Fruit fly (Drosophila melanogaster): ENCODE results near the gene CG45263.
A peak's percentile ranks its signal among the peaks of the same experiment; 100 is the strongest.

CG45263 gene

DNA sequence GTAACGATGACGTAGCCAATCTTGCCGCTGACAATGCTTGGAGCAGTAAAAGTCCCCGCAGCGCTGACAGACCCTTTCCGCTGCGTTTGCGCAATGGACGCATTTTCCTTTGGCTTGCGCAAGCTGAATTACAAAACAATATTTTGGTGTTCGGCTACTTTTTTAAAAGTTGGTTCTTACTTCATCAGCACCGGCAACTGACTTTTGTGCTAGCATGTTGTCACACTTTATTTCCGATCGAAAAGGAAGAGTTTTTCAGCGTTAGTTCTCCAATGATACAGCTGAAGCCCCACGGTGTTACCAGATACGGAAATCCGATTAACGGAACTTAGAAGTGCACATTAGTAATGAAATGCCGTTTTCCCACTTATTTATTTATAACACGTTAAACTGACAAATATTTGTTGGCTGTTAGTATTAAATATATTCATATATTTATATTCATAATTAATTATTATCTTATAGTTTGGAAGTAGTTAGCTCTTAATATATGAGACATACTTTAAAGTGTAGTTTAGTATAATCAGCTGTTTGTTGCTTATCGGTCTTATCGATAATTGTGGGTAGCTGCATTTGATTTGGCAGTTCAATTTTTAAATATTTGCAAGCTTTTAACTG is 115.0 kb downstream of the CG45263 start, which contains the start of the genes Veneno and CG7963 (continued):
- peak; percentile 67 for TF ChIP-seq CG17829 (tag; optimal IDR thresholded peaks at IDR 0.05)
- TF ChIP-seq CG1602 (GFP tag; optimal IDR thresholded peaks at IDR 0.05), result peak; percentile 20
- peak; percentile 78 for TF ChIP-seq CG14710 (tag; optimal IDR thresholded peaks at IDR 0.05)
- TF ChIP-seq CG34224 (GFP tag; IDR thresholded peaks at IDR 0.05; ENCODE audit: partially characterized antibody), result no peak; the same call in 2 of the 3 replicates
- TF ChIP-seq tgo (GFP tag; IDR thresholded peaks at IDR 0.05), result no peak
- no peak for TF ChIP-seq BtbVII (GFP tag; optimal IDR thresholded peaks at IDR 0.05)
- TF ChIP-seq Neu2 (GFP tag; optimal IDR thresholded peaks at IDR 0.05; ENCODE audit: borderline replicate concordance), result no peak
- no peak for TF ChIP-seq PHDP (tag; optimal IDR thresholded peaks at IDR 0.05)
- no peak for TF ChIP-seq CG13287 (GFP tag; IDR thresholded peaks at IDR 0.05; ENCODE audit: partially characterized antibody)
- peak; percentile 54 for TF ChIP-seq phol (tag; optimal IDR thresholded peaks at IDR 0.05)
- no peak for TF ChIP-seq CG3726 (GFP tag; IDR thresholded peaks at IDR 0.05)
- TF ChIP-seq bcd (GFP tag; optimal IDR thresholded peaks at IDR 0.05), result peak; percentile 16
- peak; percentile 39 for TF ChIP-seq Hmr (GFP tag; optimal IDR thresholded peaks at IDR 0.05)
- peak; percentile 67 for TF ChIP-seq CG12391 (tag; optimal IDR thresholded peaks at IDR 0.05)
- TF ChIP-seq Poxn (GFP tag; IDR thresholded peaks at IDR 0.05), result no peak
- TF ChIP-seq pan (optimal IDR thresholded peaks at IDR 0.05), result no peak
- peak in 1 of 2 experiments; percentile 15 for TF ChIP-seq pan (GFP tag; optimal IDR thresholded peaks at IDR 0.05 in 1 of 2, IDR thresholded peaks at IDR 0.05 in 1 of 2)
- TF ChIP-seq CG3281 (GFP tag; optimal IDR thresholded peaks at IDR 0.05), result no peak
- peak; percentile 47 for TF ChIP-seq Sox102F (GFP tag; optimal IDR thresholded peaks at IDR 0.05)
- TF ChIP-seq Bteb2 (GFP tag; optimal IDR thresholded peaks at IDR 0.05), result no peak
- no peak for TF ChIP-seq corto (GFP tag; optimal IDR thresholded peaks at IDR 0.05)
- TF ChIP-seq CG17186 (GFP tag; optimal IDR thresholded peaks at IDR 0.05), result no peak
- peak; percentile 93 for TF ChIP-seq CG30020 (tag; optimal IDR thresholded peaks at IDR 0.05)
- TF ChIP-seq fu2 (GFP tag; optimal IDR thresholded peaks at IDR 0.05), result no peak
- peak; percentile 17 for TF ChIP-seq Hr3 (GFP tag; optimal IDR thresholded peaks at IDR 0.05)
- TF ChIP-seq HLHmδ (GFP tag; optimal IDR thresholded peaks at IDR 0.05), result no peak
- peak; percentile 60 for TF ChIP-seq pzg (GFP tag; optimal IDR thresholded peaks at IDR 0.05)
- no peak for TF ChIP-seq Deaf1 (tag; optimal IDR thresholded peaks at IDR 0.05)
- TF ChIP-seq Side (GFP tag; optimal IDR thresholded peaks at IDR 0.05), result no peak
- TF ChIP-seq dmrt11E (tag; optimal IDR thresholded peaks at IDR 0.05), result peak; percentile 19
- TF ChIP-seq CG13296 (GFP tag; optimal IDR thresholded peaks at IDR 0.05), result no peak
- TF ChIP-seq bbx (GFP tag; IDR thresholded peaks at IDR 0.05; ENCODE audit: partially characterized antibody), result peak; percentile 29; the same call in 1 of the 2 replicates
- no peak for TF ChIP-seq CG13894 (tag; optimal IDR thresholded peaks at IDR 0.05)
- TF ChIP-seq Dll (GFP tag; IDR thresholded peaks at IDR 0.05; ENCODE audit: partially characterized antibody), result peak; percentile 35; the same call in 1 of the 4 replicates
- no peak for TF ChIP-seq prd (optimal IDR thresholded peaks at IDR 0.05)
- TF ChIP-seq prd (GFP tag; IDR thresholded peaks at IDR 0.05), result peak; percentile 26; the same call in 1 of the 3 replicates
- TF ChIP-seq CG10462 (GFP tag; optimal IDR thresholded peaks at IDR 0.05), result no peak
- no peak for TF ChIP-seq al (GFP tag; IDR thresholded peaks at IDR 0.05)
- TF ChIP-seq CG18619 (GFP tag; optimal IDR thresholded peaks at IDR 0.05), result no peak
- TF ChIP-seq E2f1 (GFP tag; IDR thresholded peaks at IDR 0.05), result no peak
- TF ChIP-seq jumu (GFP tag; optimal IDR thresholded peaks at IDR 0.05), result no peak
- TF ChIP-seq gcm (GFP tag; optimal IDR thresholded peaks at IDR 0.05), result peak; percentile 6
- TF ChIP-seq CG7928 (GFP tag; optimal IDR thresholded peaks at IDR 0.05), result no peak
- TF ChIP-seq CG8924 (tag; optimal IDR thresholded peaks at IDR 0.05), result peak; percentile 31
- TF ChIP-seq Lhr (GFP tag; optimal IDR thresholded peaks at IDR 0.05), result peak; percentile 65
- TF ChIP-seq knrl (GFP tag; IDR thresholded peaks at IDR 0.05; ENCODE audit: partially characterized antibody), result 0 out of 3 replicates have a peak, but pooled peaks have one; percentile 40
- TF ChIP-seq Dek (tag; optimal IDR thresholded peaks at IDR 0.05), result peak; percentile 5
- peak in 1 of 2 experiments; percentile 39 for TF ChIP-seq dpn (GFP tag; optimal IDR thresholded peaks at IDR 0.05)
- no peak for TF ChIP-seq Stat92E (GFP tag; optimal IDR thresholded peaks at IDR 0.05)

Measured in whole organism, embryonic.